Worm (Caenorhabditis elegans): ENCODE measurements around the gene fbxa-185.

Gene fbxa-185

DNA sequence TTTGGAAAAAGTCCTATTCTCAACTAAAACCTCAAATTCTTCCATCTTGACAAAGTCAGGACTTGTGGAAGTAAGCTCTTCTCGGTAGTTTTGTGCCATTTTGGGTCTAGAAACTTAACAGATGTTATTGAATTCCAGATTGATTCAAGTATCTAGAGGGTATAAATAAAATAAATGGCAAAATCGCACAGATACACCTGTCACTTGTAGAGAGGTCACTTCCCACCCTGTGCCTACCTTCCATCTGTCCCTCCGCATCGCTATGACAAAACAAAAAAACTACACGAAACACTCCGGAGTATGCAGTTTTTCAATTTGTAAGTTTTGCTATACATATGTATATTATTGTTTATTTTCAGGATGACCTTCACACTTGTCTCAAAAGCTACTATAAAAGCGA is 48.5 kb downstream of the fbxa-185 start, which contains the start of gene Y20C6A.4:
Y20C6A.4 (plus strand) TSS at position 301 of the 400 bp plus-strand sequence.
- no peak for TF ChIP-seq hnd-1 (tag; optimal IDR thresholded peaks at IDR 0.05)
- TF ChIP-seq hmbx-1 (tag; optimal IDR thresholded peaks at IDR 0.05): no peak
- no peak for TF ChIP-seq B0310.2 (tag; optimal IDR thresholded peaks at IDR 0.05)
- TF ChIP-seq F13C5.2 (tag; optimal IDR thresholded peaks at IDR 0.05): no peak
- TF ChIP-seq pes-1 (GFP tag; IDR thresholded peaks at IDR 0.05): no peak
- no peak for TF ChIP-seq sea-1 (GFP tag; conservative IDR thresholded peaks at IDR 0.05)
- no peak for TF ChIP-seq scrt-1 (GFP tag; IDR thresholded peaks at IDR 0.05)
- TF ChIP-seq ceh-36 (tag; optimal IDR thresholded peaks at IDR 0.05): no peak
- TF ChIP-seq ets-7 (tag; optimal IDR thresholded peaks at IDR 0.05): no peak
- TF ChIP-seq aly-1 (tag; optimal IDR thresholded peaks at IDR 0.05): no peak
- TF ChIP-seq flt-1 (GFP tag; IDR thresholded peaks at IDR 0.05): no peak
- TF ChIP-seq ceh-13 (GFP tag; optimal IDR thresholded peaks at IDR 0.05): no peak
- no peak for TF ChIP-seq tbx-37 (GFP tag; conservative IDR thresholded peaks at IDR 0.05)
- no peak for TF ChIP-seq hmg-4 (GFP tag; optimal IDR thresholded peaks at IDR 0.05)
- no peak for TF ChIP-seq tbx-11 (GFP tag; IDR thresholded peaks at IDR 0.05)
- no peak for TF ChIP-seq ama-1 (optimal IDR thresholded peaks at IDR 0.05)
- no peak for TF ChIP-seq tra-4 (tag; optimal IDR thresholded peaks at IDR 0.05)

All from whole organism, early embryonic.